Worm (Caenorhabditis elegans) whole organism, L3 larva: ENCODE results near the gene K08D10.13.

Experiments used
- aly-2 ChIP-seq: fragments of 150-350 bp; optimal IDR thresholded peaks from 2 replicates; lab custom pipeline; 2014; ENCODE audit warnings: missing biosample characterization, missing genetic modification characterization
- fkh-10 ChIP-seq: sonication (generic microtip); optimal IDR thresholded peaks from 2 replicates; lab custom pipeline; 2017; ENCODE audit warnings: missing biosample characterization, missing genetic modification reagents, missing genetic modification characterization
- nfya-1 ChIP-seq: sonication (generic microtip); optimal IDR thresholded peaks from 2 replicates; lab custom pipeline; 2017; ENCODE audit warnings: missing genetic modification characterization, mild to moderate bottlenecking, missing compliant biosample characterization, antibody characterized with exemption, moderate library complexity; ENCODE audit not compliant: insufficient read depth
- nhr-237 ChIP-seq: fragments of 150-350 bp; optimal IDR thresholded peaks from 2 replicates; lab custom pipeline; 2014; ENCODE audit warnings: missing biosample characterization, missing genetic modification characterization
- nhr-77 ChIP-seq: fragments of 150-350 bp; optimal IDR thresholded peaks from 2 replicates; lab custom pipeline; 2014; ENCODE audit warnings: missing biosample characterization, missing genetic modification characterization
- pha-4 ChIP-seq: fragments of 150-350 bp; optimal IDR thresholded peaks from 2 replicates; lab custom pipeline; 2014; ENCODE audit warnings: missing biosample characterization, missing genetic modification reagents, missing genetic modification characterization
- sea-2 ChIP-seq: fragments of 150-350 bp; sonication (generic microtip); optimal IDR thresholded peaks from 4 replicates; lab custom pipeline; 2014; ENCODE audit warnings: missing biosample characterization, missing genetic modification reagents, missing genetic modification characterization
- snpc-4 ChIP-seq: fragments of 150-350 bp; optimal IDR thresholded peaks from 2 replicates; lab custom pipeline; 2014; ENCODE audit warnings: missing biosample characterization, missing genetic modification characterization

- no peak for TF ChIP-seq sea-2
- no peak for TF ChIP-seq aly-2
- no peak for TF ChIP-seq pha-4
- TF ChIP-seq nhr-77 (tag; lab: Kevin White, UChicago): no peak
- TF ChIP-seq fkh-10: no peak
- no peak for TF ChIP-seq nfya-1
- no peak for TF ChIP-seq nhr-237 (tag; lab: Kevin White, UChicago)
- TF ChIP-seq snpc-4 (tag; lab: Kevin White, UChicago): no peak
Measured at ce11 chrIV:4177560-4177959, 6.2 kb upstream of the K08D10.13 start.
